Worm (Caenorhabditis elegans): ENCODE measurements around the gene W06D11.5.
A peak's percentile ranks its signal among the peaks of the same experiment; 100 is the strongest.

W06D11.5 gene

ce11 chrX:12280477-12280876 lies 19.5 kb upstream of the W06D11.5 start, which contains the start of gene C04B4.1:
C04B4.1 (plus strand) TSS chrX:12280777.
- TF ChIP-seq hsf-1 (GFP tag; IDR thresholded peaks at IDR 0.05) (no peak), nfyb-1 (GFP tag; IDR thresholded peaks at IDR 0.05) (no peak), hmg-1.2 (GFP tag; IDR thresholded peaks at IDR 0.05) (no peak)

ce11 chrX:12282911-12283310 lies 17.0 kb upstream of the W06D11.5 start, which contains the start of gene C04B4.2:
C04B4.2 (plus strand) TSS chrX:12283281.
- TF ChIP-seq zfh-2 (GFP tag; conservative IDR thresholded peaks at IDR 0.05) = no peak
- TF ChIP-seq aptf-2 (GFP tag; conservative IDR thresholded peaks at IDR 0.05) = peak; percentile 49; the same call in 1 of the 2 replicates
- TF ChIP-seq dpl-1 (GFP tag; optimal IDR thresholded peaks at IDR 0.05) = peak; percentile 26
- TF ChIP-seq madf-6 (GFP tag; IDR thresholded peaks at IDR 0.05) = peak; percentile 83
- TF ChIP-seq madf-8 (GFP tag; conservative IDR thresholded peaks at IDR 0.05) = peak; percentile 64
- TF ChIP-seq hmg-1.2 (GFP tag; IDR thresholded peaks at IDR 0.05) = peak; percentile 43; the same call in 1 of the 2 replicates
- peak; percentile 5; the same call in 1 of the 2 replicates for TF ChIP-seq dox-1 (GFP tag; IDR thresholded peaks at IDR 0.05)
- peak; percentile 54; the same call in 1 of the 2 replicates for TF ChIP-seq egrh-3 (GFP tag; IDR thresholded peaks at IDR 0.05)
- no peak for TF ChIP-seq snpc-3.4 (tag; optimal IDR thresholded peaks at IDR 0.05)
- TF ChIP-seq xnd-1 (tag; optimal IDR thresholded peaks at IDR 0.05) = peak; percentile 51
- no peak for TF ChIP-seq lsy-27 (tag; optimal IDR thresholded peaks at IDR 0.05; ENCODE audit: borderline replicate concordance, insufficient read depth)
- TF ChIP-seq efl-1 (GFP tag; optimal IDR thresholded peaks at IDR 0.05) = peak; percentile 78

ce11 chrX:12284161-12284560 lies 15.8 kb upstream of the W06D11.5 start:
- TF ChIP-seq efl-1 (GFP tag; optimal IDR thresholded peaks at IDR 0.05) = no peak
- TF ChIP-seq hlh-12 (tag; optimal IDR thresholded peaks at IDR 0.05) = no peak
- no peak for TF ChIP-seq cebp-2 (GFP tag; IDR thresholded peaks at IDR 0.05)
- TF ChIP-seq F37B4.10 (GFP tag; IDR thresholded peaks at IDR 0.05) = no peak
- no peak for TF ChIP-seq Y79H2A.3 (GFP tag; conservative IDR thresholded peaks at IDR 0.05)
- no peak for TF ChIP-seq attf-3 (GFP tag; conservative IDR thresholded peaks at IDR 0.05)
- TF ChIP-seq akir-1 (GFP tag; optimal IDR thresholded peaks at IDR 0.05) = no peak

ce11 chrX:12285496-12285895 lies 14.4 kb upstream of the W06D11.5 start, which contains the start of gene lips-2:
lips-2 (plus strand) TSS chrX:12285796.
- TF ChIP-seq ztf-25 (GFP tag; IDR thresholded peaks at IDR 0.05) (no peak), him-1 (tag; optimal IDR thresholded peaks at IDR 0.05) (no peak), F23B12.7 (tag; optimal IDR thresholded peaks at IDR 0.05; ENCODE audit: insufficient read depth) (no peak), ceh-27 (GFP tag; optimal IDR thresholded peaks at IDR 0.05) (no peak), D2030.7 (GFP tag; IDR thresholded peaks at IDR 0.05) (no peak)

ce11 chrX:12288254-12288653 lies 11.7 kb upstream of the W06D11.5 start, which contains the start of gene C04B4.5:
C04B4.5 (minus strand) TSS chrX:12288354.
- TF ChIP-seq F57A8.1 (GFP tag; optimal IDR thresholded peaks at IDR 0.05) (no peak), ceh-100 (GFP tag; IDR thresholded peaks at IDR 0.05) (no peak), F37B4.10 (GFP tag; IDR thresholded peaks at IDR 0.05) (no peak), somi-1 (GFP tag; optimal IDR thresholded peaks at IDR 0.05) (no peak)

ce11 chrX:12290539-12290938 lies 9.4 kb upstream of the W06D11.5 start, which contains the start of gene C04B4.4:
C04B4.4 (plus strand) TSS chrX:12290839.
- TF ChIP-seq ceh-91 (GFP tag; IDR thresholded peaks at IDR 0.05) (no peak), F39B2.1 (GFP tag; IDR thresholded peaks at IDR 0.05) (no peak), sdz-38 (tag; optimal IDR thresholded peaks at IDR 0.05) (no peak), nhr-80 (tag; optimal IDR thresholded peaks at IDR 0.05) (no peak), let-607 (tag; optimal IDR thresholded peaks at IDR 0.05) (no peak), die-1 (tag; optimal IDR thresholded peaks at IDR 0.05) (no peak), C17E4.6 (GFP tag; IDR thresholded peaks at IDR 0.05) (no peak), rpc-1 (optimal IDR thresholded peaks at IDR 0.05) (no peak), rpc-1 (tag; optimal IDR thresholded peaks at IDR 0.05) (no peak), snpc-3.4 (tag; optimal IDR thresholded peaks at IDR 0.05) (no peak), ceh-79 (tag; optimal IDR thresholded peaks at IDR 0.05) (no peak), cebp-1 (GFP tag; IDR thresholded peaks at IDR 0.05) (no peak), cebp-1 (tag; optimal IDR thresholded peaks at IDR 0.05) (no peak), nfya-2 (GFP tag; IDR thresholded peaks at IDR 0.05) (no peak), mel-28 (tag; optimal IDR thresholded peaks at IDR 0.05; ENCODE audit: borderline replicate concordance) (no peak)
